Fruit fly (Drosophila melanogaster) whole organism, adult: Measurements from ENCODE around the gene Tap42.

Source experiments
- CG11617 ChIP-seq: fragments of 200-800 bp; sonication (Bioruptor generic); optimal IDR thresholded peaks from 2 replicates; lab custom pipeline; 2017; ENCODE audit warnings: mild to moderate bottlenecking, missing biosample characterization, missing genetic modification reagents, missing genetic modification characterization
- CG14711 ChIP-seq: fragments of 200-800 bp; sonication (Bioruptor generic); optimal IDR thresholded peaks from 2 replicates; lab custom pipeline; 2018; ENCODE audit warnings: missing biosample characterization, mild to moderate bottlenecking, missing genetic modification characterization, moderate library complexity
- CG1620 ChIP-seq: fragments of 200-800 bp; sonication (Bioruptor generic); optimal IDR thresholded peaks from 2 replicates; lab custom pipeline; 2016; ENCODE audit warnings: missing biosample characterization, missing genetic modification characterization
- CG7045 ChIP-seq: fragments of 200-800 bp; sonication (Bioruptor generic); optimal IDR thresholded peaks from 2 replicates; lab custom pipeline; 2017; ENCODE audit warnings: missing biosample characterization, mild to moderate bottlenecking, missing genetic modification characterization
- Clk ChIP-seq: fragments of 200-800 bp; sonication (Bioruptor generic); optimal IDR thresholded peaks from 2 replicates; lab custom pipeline; 2017; ENCODE audit warnings: missing biosample characterization, missing genetic modification characterization
- Hr96 ChIP-seq: fragments of 200-800 bp; sonication (Bioruptor generic); optimal IDR thresholded peaks from 2 replicates; lab custom pipeline; 2016; ENCODE audit warnings: missing biosample characterization, missing genetic modification characterization
- bab1 ChIP-seq: fragments of 200-800 bp; sonication (Bioruptor generic); optimal IDR thresholded peaks from 3 replicates; lab custom pipeline; 2019; ENCODE audit warnings: missing biosample characterization, mild to moderate bottlenecking, missing genetic modification characterization, moderate library complexity
- kay ChIP-seq: fragments of 200-800 bp; sonication (Bioruptor generic); peaks from one replicate; lab custom pipeline; 2016; ENCODE audit warnings: missing biosample characterization, missing genetic modification characterization, borderline replicate concordance
- ovo ChIP-seq: fragments of 200-800 bp; sonication (Bioruptor generic); optimal IDR thresholded peaks from 2 replicates; lab custom pipeline; 2016; ENCODE audit warnings: missing biosample characterization, missing genetic modification characterization
- pad ChIP-seq: fragments of 200-800 bp; sonication (Bioruptor generic); optimal IDR thresholded peaks from 3 replicates; lab custom pipeline; 2017; ENCODE audit warnings: missing biosample characterization, missing genetic modification characterization, mild to moderate bottlenecking, moderate library complexity, missing genetic modification reagents
- toe ChIP-seq: fragments of 200-800 bp; sonication (Bioruptor generic); optimal IDR thresholded peaks from 2 replicates; lab custom pipeline; 2016; ENCODE audit warnings: missing biosample characterization, missing genetic modification characterization

DNA sequence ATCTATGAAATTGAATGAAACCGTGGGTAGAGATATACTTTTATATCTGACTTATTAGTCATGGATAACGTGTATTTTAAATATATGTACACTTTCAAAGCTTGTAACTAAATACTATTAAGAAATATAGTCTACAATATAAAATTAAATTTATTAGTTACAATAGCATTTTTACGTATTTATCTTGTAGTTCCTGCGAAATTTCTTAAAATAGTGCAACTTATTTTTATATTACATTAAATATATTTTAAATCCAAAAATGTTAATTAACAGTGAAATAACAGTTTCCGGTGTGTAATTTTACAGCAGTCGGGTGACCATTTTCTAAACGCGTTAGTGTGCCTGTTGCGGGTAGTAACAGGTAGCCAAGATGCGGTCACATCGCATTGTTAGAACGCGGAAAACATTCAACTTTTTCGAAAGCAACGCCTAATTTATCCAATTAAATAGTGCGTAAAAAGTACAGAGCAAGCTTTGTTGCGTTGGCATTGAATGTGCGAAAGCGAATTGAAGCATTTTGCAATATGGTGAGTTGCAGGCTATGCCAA lies 31.3 kb downstream of the Tap42 start, which contains the start of the genes CG10859 and CG7110:
- TF ChIP-seq CG14711, result peak; percentile 46
- no peak for TF ChIP-seq kay (GFP tag; lab: Kevin White, UChicago)
- peak; percentile 97 for TF ChIP-seq bab1
- TF ChIP-seq Hr96 (GFP tag; lab: Kevin White, UChicago), result no peak
- peak; percentile 28 for TF ChIP-seq pad (GFP tag; lab: Kevin White, UChicago)
- peak; percentile 11 for TF ChIP-seq ovo
- TF ChIP-seq CG1620, result peak; percentile 18
- TF ChIP-seq toe, result no peak
- TF ChIP-seq Clk (GFP tag; lab: Kevin White, UChicago), result no peak
- peak; percentile 5 for TF ChIP-seq CG11617 (GFP tag; lab: Kevin White, UChicago)
- peak; percentile 44 for TF ChIP-seq CG7045 (GFP tag; lab: Kevin White, UChicago)
